Worm (Caenorhabditis elegans): ENCODE measurements around the gene srx-108.

Gene srx-108

DNA sequence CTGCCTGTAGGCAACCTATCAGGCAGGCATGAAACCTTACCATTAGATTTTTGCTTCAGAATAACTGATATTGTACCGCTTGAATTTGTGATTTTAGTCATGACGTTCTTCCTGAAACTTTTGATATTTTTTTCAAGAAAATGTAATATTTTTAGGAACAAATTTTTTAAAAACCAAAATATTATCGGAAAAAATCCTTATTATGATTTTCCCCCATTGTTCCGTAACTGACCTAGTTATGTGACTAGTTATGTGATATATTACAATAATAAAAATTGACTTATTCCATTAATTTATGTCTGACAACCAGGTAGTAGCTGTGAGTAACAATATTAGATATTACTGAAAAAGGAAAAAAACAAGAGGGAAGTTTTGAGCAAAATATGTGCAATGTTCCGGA lies 34.5 kb upstream of the srx-108 start, which contains the start of gene srx-98:
Gene srx-98, minus strand, starts transcription at position 101 of the 400 bp plus-strand sequence.
- no peak for TF ChIP-seq blmp-1 (tag; optimal IDR thresholded peaks at IDR 0.05)
- no peak for TF ChIP-seq ceh-43 (GFP tag; optimal IDR thresholded peaks at IDR 0.05)
- TF ChIP-seq unc-39 (tag; optimal IDR thresholded peaks at IDR 0.05) = no peak
- TF ChIP-seq mls-2 (tag; optimal IDR thresholded peaks at IDR 0.05) = no peak
- no peak for TF ChIP-seq flh-1 (GFP tag; optimal IDR thresholded peaks at IDR 0.05)
- TF ChIP-seq ceh-39 (tag; optimal IDR thresholded peaks at IDR 0.05) = no peak
- no peak for TF ChIP-seq snpc-4 (tag; optimal IDR thresholded peaks at IDR 0.05)
- no peak for TF ChIP-seq mep-1 (tag; optimal IDR thresholded peaks at IDR 0.05)
- no peak for TF ChIP-seq nhr-28 (tag; optimal IDR thresholded peaks at IDR 0.05)
- TF ChIP-seq nhr-2 (tag; optimal IDR thresholded peaks at IDR 0.05) = no peak
- TF ChIP-seq drap-1 (GFP tag; optimal IDR thresholded peaks at IDR 0.05) = no peak
- no peak for TF ChIP-seq pha-4 (tag; optimal IDR thresholded peaks at IDR 0.05)
- no peak for TF ChIP-seq nhr-76 (tag; optimal IDR thresholded peaks at IDR 0.05)
- TF ChIP-seq elt-3 (tag; optimal IDR thresholded peaks at IDR 0.05) = no peak
- no peak for TF ChIP-seq lsy-2 (tag; optimal IDR thresholded peaks at IDR 0.05)
- no peak for TF ChIP-seq ztf-11 (tag; optimal IDR thresholded peaks at IDR 0.05)
- no peak for TF ChIP-seq ceh-83 (GFP tag; optimal IDR thresholded peaks at IDR 0.05)
- TF ChIP-seq sem-2 (GFP tag; optimal IDR thresholded peaks at IDR 0.05) = no peak

DNA sequence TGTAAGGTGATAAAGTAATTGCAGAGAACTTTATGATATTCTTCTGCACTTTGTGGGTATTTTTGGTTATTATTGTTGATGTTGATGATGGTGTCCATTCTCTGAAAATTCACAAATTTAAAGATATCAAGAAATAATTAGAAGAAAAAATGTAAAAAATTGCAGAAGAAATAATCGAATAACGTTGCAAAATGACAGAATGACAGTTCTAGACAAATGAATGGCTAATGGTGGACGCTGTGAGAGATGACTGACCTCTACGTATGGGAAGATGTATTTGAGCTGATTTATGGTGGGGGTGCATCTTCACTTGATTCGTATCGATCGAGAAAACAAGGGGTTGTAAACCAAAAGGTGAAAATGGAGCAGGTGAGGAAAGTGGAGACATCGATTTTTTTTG lies 31.9 kb upstream of the srx-108 start, which contains the start of gene sea-1:
Gene sea-1, minus strand, starts transcription at position 101 of the 400 bp plus-strand sequence.
- TF ChIP-seq unc-120 (tag; optimal IDR thresholded peaks at IDR 0.05; ENCODE audit: poor library complexity, severe bottlenecking) = no peak

DNA sequence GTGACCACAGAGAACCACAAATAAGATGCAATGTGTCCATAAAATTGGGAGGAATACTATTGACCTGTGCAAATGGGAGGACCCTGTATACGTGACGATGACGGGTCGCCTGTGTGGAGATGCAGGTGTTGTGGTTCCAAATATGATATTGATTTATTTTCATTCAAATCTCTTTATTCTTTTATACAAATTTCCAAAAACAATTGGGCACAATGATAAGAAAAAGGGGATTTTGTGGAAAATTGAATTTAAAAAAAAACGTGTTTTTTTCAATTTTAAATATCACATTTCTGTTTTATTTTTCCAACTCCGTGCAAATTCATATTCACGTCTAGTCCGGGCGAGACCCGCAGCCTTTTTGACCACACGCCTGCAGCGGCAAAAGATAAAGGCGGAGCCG lies 30.2 kb upstream of the srx-108 start, which contains the start of gene F19B10.2:
Gene F19B10.2, plus strand, starts transcription at position 301 of the 400 bp plus-strand sequence.
- TF ChIP-seq tbx-8 (GFP tag; optimal IDR thresholded peaks at IDR 0.05) (no peak), cnd-1 (tag; optimal IDR thresholded peaks at IDR 0.05) (no peak), zip-8 (tag; optimal IDR thresholded peaks at IDR 0.05) (no peak), ceh-43 (GFP tag; optimal IDR thresholded peaks at IDR 0.05) (no peak)

DNA sequence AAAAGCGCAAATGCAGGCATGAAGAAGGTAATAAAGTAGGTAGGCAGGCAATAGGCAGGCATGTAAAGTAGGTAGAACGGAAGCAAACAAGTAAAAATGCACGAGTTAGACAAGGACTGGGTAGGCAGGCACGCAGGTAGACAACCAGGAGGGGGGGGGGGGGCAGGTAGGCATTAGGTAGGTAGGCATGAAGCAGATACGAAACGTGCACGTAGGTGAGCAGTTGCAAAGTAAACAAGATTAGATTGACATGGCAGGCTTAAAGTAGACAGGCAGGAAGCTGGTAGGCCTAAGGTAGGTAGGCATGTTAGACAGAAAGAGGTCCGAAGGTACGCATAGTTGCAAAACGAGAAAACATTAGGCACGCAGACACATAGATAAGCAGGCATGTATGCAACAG lies 26.4 kb upstream of the srx-108 start:
- TF ChIP-seq ceh-83 (GFP tag; optimal IDR thresholded peaks at IDR 0.05) = no peak
- no peak for TF ChIP-seq nhr-237 (tag; optimal IDR thresholded peaks at IDR 0.05)
- no peak for TF ChIP-seq flh-1 (GFP tag; optimal IDR thresholded peaks at IDR 0.05)
- TF ChIP-seq lin-32 (GFP tag; optimal IDR thresholded peaks at IDR 0.05) = no peak
- TF ChIP-seq elt-1 (tag; optimal IDR thresholded peaks at IDR 0.05; ENCODE audit: borderline replicate concordance, insufficient read depth) = no peak
- no peak for TF ChIP-seq unc-120 (tag; optimal IDR thresholded peaks at IDR 0.05; ENCODE audit: poor library complexity, severe bottlenecking)
- TF ChIP-seq unc-62 (GFP tag; optimal IDR thresholded peaks at IDR 0.05) = no peak
- TF ChIP-seq pha-4 (tag; optimal IDR thresholded peaks at IDR 0.05) = no peak

DNA sequence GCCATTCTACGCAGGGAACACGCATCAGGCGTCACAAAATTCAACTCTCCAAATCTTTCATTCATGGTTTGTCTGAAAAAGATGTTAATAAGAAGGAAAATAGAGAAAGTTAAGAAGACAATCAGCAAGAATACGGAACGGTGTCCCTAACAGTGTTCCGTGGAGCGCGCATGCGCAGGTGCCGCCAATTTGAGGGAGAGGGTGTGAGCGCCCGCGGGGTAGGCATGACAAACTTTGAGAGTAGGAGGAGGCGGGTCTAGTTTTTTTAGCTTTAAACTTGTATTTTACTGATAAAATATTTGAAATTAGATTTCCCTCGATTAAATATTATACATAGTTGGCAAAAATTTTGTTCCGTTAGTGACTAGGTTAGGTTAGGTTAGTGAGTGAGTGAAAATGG lies 25.1 kb upstream of the srx-108 start:
- TF ChIP-seq mep-1 (tag; optimal IDR thresholded peaks at IDR 0.05) (no peak), mls-2 (tag; optimal IDR thresholded peaks at IDR 0.05) (no peak), snpc-4 (tag; optimal IDR thresholded peaks at IDR 0.05) (no peak), flh-1 (GFP tag; optimal IDR thresholded peaks at IDR 0.05) (no peak), blmp-1 (tag; optimal IDR thresholded peaks at IDR 0.05) (no peak), ceh-83 (GFP tag; optimal IDR thresholded peaks at IDR 0.05) (no peak), lin-13 (tag; optimal IDR thresholded peaks at IDR 0.05) (no peak), lin-32 (GFP tag; optimal IDR thresholded peaks at IDR 0.05) (no peak), tbx-8 (GFP tag; optimal IDR thresholded peaks at IDR 0.05) (no peak), elt-1 (tag; optimal IDR thresholded peaks at IDR 0.05; ENCODE audit: borderline replicate concordance, insufficient read depth) (no peak), cnd-1 (tag; optimal IDR thresholded peaks at IDR 0.05) (no peak)

DNA sequence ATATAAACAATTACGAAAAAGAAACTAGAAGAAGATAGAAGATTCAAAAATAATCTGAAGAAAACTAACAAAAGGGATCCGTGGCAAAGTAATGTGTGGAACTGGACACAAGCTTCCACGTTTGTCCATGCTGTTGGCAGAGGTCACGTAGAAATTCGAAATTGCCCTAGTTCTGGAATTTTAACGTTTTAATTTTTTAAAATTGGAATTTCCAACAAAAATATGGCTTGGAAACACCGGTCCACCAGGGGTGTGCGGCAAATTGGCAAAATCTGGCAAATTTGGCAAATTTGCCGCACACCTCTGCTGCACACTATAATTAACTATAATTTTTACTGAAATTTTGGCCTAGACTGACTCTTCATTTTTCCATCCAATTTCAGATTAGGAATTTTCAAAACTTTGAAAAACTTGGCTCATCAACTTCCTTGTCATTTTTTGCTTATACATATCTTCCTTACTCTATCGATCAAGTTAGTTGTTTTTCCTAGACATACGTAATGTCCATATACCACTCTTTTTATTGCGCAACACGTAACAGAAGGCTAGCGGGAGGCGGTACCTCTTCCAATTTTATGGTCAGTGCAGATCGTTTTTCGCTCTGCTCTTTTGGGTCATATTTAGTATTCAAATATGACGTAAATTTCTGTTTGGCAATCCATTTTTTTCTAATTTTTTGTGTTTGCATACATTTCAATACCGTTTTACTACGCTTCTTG lies 23.9 kb upstream of the srx-108 start, which contains the start of gene F19B10.10:
Gene F19B10.10, minus strand, starts transcription at position 51 of the 719 bp plus-strand sequence.
- TF ChIP-seq nhr-237 (tag; optimal IDR thresholded peaks at IDR 0.05) (no peak), pha-4 (tag; optimal IDR thresholded peaks at IDR 0.05) (no peak), zip-8 (tag; optimal IDR thresholded peaks at IDR 0.05) (peak; percentile 92)
